Worm (Caenorhabditis elegans) whole organism, L1 larva: ENCODE results near the gene K02E7.12.

Experiments used
- C04F5.9 ChIP-seq: sonication (generic microtip); optimal IDR thresholded peaks from 2 replicates; lab custom pipeline; 2016; ENCODE audit warnings: missing genetic modification characterization, missing compliant biosample characterization
- C34B4.2 ChIP-seq: sonication (generic microtip); optimal IDR thresholded peaks from 2 replicates; lab custom pipeline; 2017; ENCODE audit warnings: mild to moderate bottlenecking, missing genetic modification characterization, missing compliant biosample characterization
- F16B12.6 ChIP-seq: fragments of 150-350 bp; optimal IDR thresholded peaks from 2 replicates; lab custom pipeline; 2014; ENCODE audit warnings: missing biosample characterization, missing genetic modification characterization
- aha-1 ChIP-seq: fragments of 150-350 bp; optimal IDR thresholded peaks from 2 replicates; lab custom pipeline; 2014; ENCODE audit warnings: missing biosample characterization, missing genetic modification characterization
- alr-1 ChIP-seq: fragments of 200-800 bp; sonication (Bioruptor generic); optimal IDR thresholded peaks from 2 replicates; lab custom pipeline; 2018; ENCODE audit warnings: borderline replicate concordance, mild to moderate bottlenecking, missing genetic modification characterization, missing compliant biosample characterization
- aly-2 ChIP-seq: fragments of 150-350 bp; optimal IDR thresholded peaks from 2 replicates; lab custom pipeline; 2014; ENCODE audit warnings: missing biosample characterization, missing genetic modification characterization
- ama-1 ChIP-seq: fragments of 150-350 bp; optimal IDR thresholded peaks from 2 replicates; lab custom pipeline; 2014
- blmp-1 ChIP-seq: fragments of 150-350 bp; optimal IDR thresholded peaks from 2 replicates; lab custom pipeline; 2014; ENCODE audit warnings: missing biosample characterization, missing genetic modification characterization
- ceh-63 ChIP-seq: fragments of 200-800 bp; sonication (Bioruptor generic); optimal IDR thresholded peaks from 2 replicates; lab custom pipeline; 2018; ENCODE audit warnings: mild to moderate bottlenecking, missing genetic modification characterization, missing compliant biosample characterization
- ceh-8 ChIP-seq: fragments of 200-800 bp; sonication (Bioruptor generic); optimal IDR thresholded peaks from 2 replicates; lab custom pipeline; 2018; ENCODE audit warnings: mild to moderate bottlenecking, missing genetic modification characterization, moderate library complexity, missing compliant biosample characterization
- ceh-82 ChIP-seq, 3 experiments: fragments of 150-350 bp in 1 of 3; sonication (generic microtip) in 2 of 3; optimal IDR thresholded peaks; 2 replicates each; lab custom pipeline; 2014 to 2017; ENCODE audit warnings: missing biosample characterization in 3 of 3, missing genetic modification characterization in 3 of 3
- dpl-1 ChIP-seq, 3 experiments: fragments of 150-350 bp in 2 of 3; sonication (generic microtip) in 1 of 3; optimal IDR thresholded peaks; 2 replicates each; lab custom pipeline; 2014 to 2017; ENCODE audit warnings: missing biosample characterization in 3 of 3, missing genetic modification characterization in 3 of 3, missing genetic modification reagents in 3 of 3
- dsc-1 ChIP-seq: sonication (generic microtip); optimal IDR thresholded peaks from 2 replicates; lab custom pipeline; 2016; ENCODE audit warnings: mild to moderate bottlenecking, missing genetic modification characterization, missing compliant biosample characterization
- efl-3 ChIP-seq: fragments of 200-800 bp; sonication (Bioruptor generic); optimal IDR thresholded peaks from 2 replicates; lab custom pipeline; 2018; ENCODE audit warnings: mild to moderate bottlenecking, missing genetic modification characterization, missing compliant biosample characterization
- egl-13 ChIP-seq: sonication (generic microtip); optimal IDR thresholded peaks from 2 replicates; lab custom pipeline; 2016; ENCODE audit warnings: missing genotype, missing genetic modification reagents, missing genetic modification characterization, missing compliant biosample characterization
- elt-2 ChIP-seq: sonication (generic microtip); optimal IDR thresholded peaks from 2 replicates; lab custom pipeline; 2016; ENCODE audit warnings: missing genetic modification characterization, mild to moderate bottlenecking, inconsistent platforms, missing compliant biosample characterization, missing genetic modification reagents
- ets-5 ChIP-seq: fragments of 200-800 bp; sonication (Bioruptor generic); IDR thresholded peaks from 2 replicates; pipeline ENCODE4 v1.3.6; 2022; ENCODE audit warnings: missing genetic modification characterization, missing compliant biosample characterization
- fkh-8 ChIP-seq: sonication (generic microtip); optimal IDR thresholded peaks from 2 replicates; lab custom pipeline; 2016; ENCODE audit warnings: mild to moderate bottlenecking, missing genetic modification characterization, missing compliant biosample characterization
- grh-1 ChIP-seq: fragments of 200-800 bp; sonication (Bioruptor generic); IDR thresholded peaks from 2 replicates; pipeline ENCODE4 v1.3.6; 2022; ENCODE audit warnings: missing genetic modification reagents, missing genetic modification characterization, missing compliant biosample characterization
- hlh-17 ChIP-seq: fragments of 200-800 bp; sonication (Bioruptor generic); optimal IDR thresholded peaks from 2 replicates; lab custom pipeline; 2018; ENCODE audit warnings: missing genetic modification characterization, mild to moderate bottlenecking, missing compliant biosample characterization, moderate library complexity, borderline replicate concordance
- hlh-4 ChIP-seq: sonication (generic microtip); optimal IDR thresholded peaks from 2 replicates; lab custom pipeline; 2016; ENCODE audit warnings: mild to moderate bottlenecking, missing genetic modification characterization, missing compliant biosample characterization
- hpl-2 ChIP-seq: fragments of 150-350 bp; optimal IDR thresholded peaks from 2 replicates; lab custom pipeline; 2014; ENCODE audit warnings: missing biosample characterization, missing genetic modification reagents, missing genetic modification characterization
- irx-1 ChIP-seq: sonication (generic microtip); optimal IDR thresholded peaks from 2 replicates; lab custom pipeline; 2016; ENCODE audit warnings: missing genetic modification characterization, missing compliant biosample characterization
- isw-1 ChIP-seq: fragments of 200-800 bp; sonication (Bioruptor generic); IDR thresholded peaks from 2 replicates; pipeline ENCODE4 v1.3.6; 2022; ENCODE audit warnings: missing genetic modification characterization, missing compliant biosample characterization
- lin-14 ChIP-seq: fragments of 200-800 bp; sonication (Bioruptor generic); optimal IDR thresholded peaks from 2 replicates; lab custom pipeline; 2018; ENCODE audit warnings: mild to moderate bottlenecking, missing genetic modification characterization, moderate library complexity, missing compliant biosample characterization
- lin-39 ChIP-seq: fragments of 150-350 bp; optimal IDR thresholded peaks from 2 replicates; lab custom pipeline; 2014; ENCODE audit warnings: missing biosample characterization, missing genetic modification reagents, missing genetic modification characterization
- nhr-11 ChIP-seq: fragments of 150-350 bp; optimal IDR thresholded peaks from 2 replicates; lab custom pipeline; 2014; ENCODE audit warnings: missing biosample characterization, missing genetic modification characterization
- nhr-12 ChIP-seq: sonication (generic microtip); optimal IDR thresholded peaks from 2 replicates; lab custom pipeline; 2017; ENCODE audit warnings: missing biosample characterization, missing genetic modification characterization
- nhr-19 ChIP-seq: fragments of 200-800 bp; sonication (Bioruptor generic); conservative IDR thresholded peaks from 2 replicates; pipeline ENCODE4 v1.3.6; 2022; ENCODE audit warnings: missing genetic modification characterization, missing compliant biosample characterization
- nhr-20 ChIP-seq: sonication (generic microtip); optimal IDR thresholded peaks from 2 replicates; lab custom pipeline; 2016; ENCODE audit warnings: mild to moderate bottlenecking, missing genetic modification characterization, missing compliant biosample characterization
- nhr-237 ChIP-seq: fragments of 150-350 bp; optimal IDR thresholded peaks from 2 replicates; lab custom pipeline; 2014; ENCODE audit warnings: missing biosample characterization, missing genetic modification characterization
- nhr-28 ChIP-seq: fragments of 150-350 bp; optimal IDR thresholded peaks from 2 replicates; lab custom pipeline; 2014; ENCODE audit warnings: missing biosample characterization, missing genetic modification characterization
- nhr-47 ChIP-seq: sonication (generic microtip); optimal IDR thresholded peaks from 2 replicates; lab custom pipeline; 2016; ENCODE audit warnings: mild to moderate bottlenecking, missing genetic modification characterization, moderate library complexity, missing compliant biosample characterization
- nhr-77 ChIP-seq: fragments of 150-350 bp; optimal IDR thresholded peaks from 2 replicates; lab custom pipeline; 2014; ENCODE audit warnings: missing biosample characterization, missing genetic modification characterization
- nhr-84 ChIP-seq: sonication (generic microtip); optimal IDR thresholded peaks from 2 replicates; lab custom pipeline; 2017; ENCODE audit warnings: missing biosample characterization, missing genetic modification characterization
- nhr-85 ChIP-seq: sonication (generic microtip); peaks from one replicate; lab custom pipeline; 2016; ENCODE audit warnings: missing genetic modification characterization, inconsistent platforms, missing compliant biosample characterization
- pax-3 ChIP-seq: fragments of 200-800 bp; sonication (Bioruptor generic); optimal IDR thresholded peaks from 2 replicates; lab custom pipeline; 2018; ENCODE audit warnings: mild to moderate bottlenecking, missing genetic modification characterization, moderate library complexity, missing compliant biosample characterization
- pqm-1 ChIP-seq: sonication (generic microtip); optimal IDR thresholded peaks from 3 replicates; lab custom pipeline; 2017; ENCODE audit warnings: missing biosample characterization, missing genetic modification characterization
- skn-1 ChIP-seq: fragments of 150-350 bp; optimal IDR thresholded peaks from 2 replicates; lab custom pipeline; 2014; ENCODE audit warnings: missing biosample characterization, missing genetic modification characterization
- snu-23 ChIP-seq: sonication (generic microtip); optimal IDR thresholded peaks from 2 replicates; lab custom pipeline; 2016; ENCODE audit warnings: missing genetic modification characterization, missing compliant biosample characterization
- sptf-1 ChIP-seq: fragments of 150-350 bp; optimal IDR thresholded peaks from 2 replicates; lab custom pipeline; 2014; ENCODE audit warnings: missing biosample characterization, missing genetic modification characterization
- tbx-2 ChIP-seq: sonication (generic microtip); optimal IDR thresholded peaks from 2 replicates; lab custom pipeline; 2016; ENCODE audit warnings: missing genetic modification characterization, missing compliant biosample characterization
- tlp-1 ChIP-seq: fragments of 150-350 bp; optimal IDR thresholded peaks from 2 replicates; lab custom pipeline; 2014; ENCODE audit warnings: missing biosample characterization, missing genetic modification characterization
- unc-130 ChIP-seq: fragments of 150-350 bp; optimal IDR thresholded peaks from 2 replicates; lab custom pipeline; 2017; ENCODE audit warnings: missing biosample characterization, missing genetic modification characterization, inconsistent platforms
- unc-62 ChIP-seq: fragments of 150-350 bp; optimal IDR thresholded peaks from 2 replicates; lab custom pipeline; 2014; ENCODE audit warnings: missing biosample characterization, missing genetic modification reagents, missing genetic modification characterization
- unc-86 ChIP-seq: sonication (generic microtip); optimal IDR thresholded peaks from 2 replicates; lab custom pipeline; 2016; ENCODE audit warnings: missing genetic modification characterization, missing compliant biosample characterization
- vab-15 ChIP-seq: sonication (generic microtip); optimal IDR thresholded peaks from 2 replicates; lab custom pipeline; 2017; ENCODE audit warnings: missing genotype, mild to moderate bottlenecking, missing genetic modification characterization, missing compliant biosample characterization
- xbp-1 ChIP-seq: sonication (generic microtip); optimal IDR thresholded peaks from 2 replicates; lab custom pipeline; 2016; ENCODE audit warnings: missing genetic modification characterization, missing compliant biosample characterization
- zag-1 ChIP-seq: fragments of 150-350 bp; optimal IDR thresholded peaks from 2 replicates; lab custom pipeline; 2014; ENCODE audit warnings: missing biosample characterization, missing genetic modification characterization
- zip-4 ChIP-seq: fragments of 200-800 bp; sonication (Bioruptor generic); optimal IDR thresholded peaks from 2 replicates; lab custom pipeline; 2018; ENCODE audit warnings: mild to moderate bottlenecking, missing genetic modification characterization, moderate library complexity, missing compliant biosample characterization
- ztf-11 ChIP-seq, 2 experiments: sonication (generic microtip); optimal IDR thresholded peaks; 2 replicates each; lab custom pipeline; 2016 to 2017; ENCODE audit warnings: missing genetic modification characterization in 2 of 2, missing biosample characterization in 1 of 2, missing compliant biosample characterization in 1 of 2
- ztf-4 ChIP-seq: fragments of 150-350 bp; optimal IDR thresholded peaks from 2 replicates; lab custom pipeline; 2014; ENCODE audit warnings: missing biosample characterization, missing genetic modification characterization

The K02E7.12 gene

DNA sequence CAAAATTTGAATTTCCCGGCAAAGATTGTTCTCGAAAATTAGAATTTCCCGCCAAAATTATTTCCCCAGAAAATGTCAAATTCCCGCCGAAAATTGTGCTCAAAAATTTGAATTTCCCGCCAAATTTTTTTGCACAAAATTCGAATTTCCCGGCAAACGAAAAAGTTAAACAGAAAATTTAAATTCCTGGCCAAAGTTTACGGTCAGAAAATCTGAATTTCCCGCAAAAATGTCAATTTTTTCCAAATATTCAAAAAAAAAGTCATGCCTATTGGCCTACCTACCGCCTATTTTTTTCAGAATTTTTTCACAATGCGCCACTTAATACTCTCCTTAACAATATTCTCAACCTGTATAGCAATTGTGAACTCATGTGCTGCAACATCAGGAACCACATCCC, 11.9 kb downstream of the K02E7.12 start, which contains the start of gene K02E7.1:
Gene K02E7.1 (plus strand): TSS at position 301 of the 400 bp plus-strand sequence.
- TF ChIP-seq hlh-4 (tag; lab: Kevin White, UChicago), result no peak
- TF ChIP-seq xbp-1, result no peak
- TF ChIP-seq vab-15 (tag; lab: Kevin White, UChicago), result no peak
- TF ChIP-seq F16B12.6 (tag; lab: Kevin White, UChicago), result no peak
- TF ChIP-seq nhr-85 (tag; lab: Kevin White, UChicago), result no peak
- TF ChIP-seq isw-1 (GFP tag; lab: Robert Waterston, UW), result no peak
- TF ChIP-seq nhr-28 (tag; lab: Kevin White, UChicago), result no peak
- no peak for TF ChIP-seq nhr-84 (tag; lab: Kevin White, UChicago)

DNA sequence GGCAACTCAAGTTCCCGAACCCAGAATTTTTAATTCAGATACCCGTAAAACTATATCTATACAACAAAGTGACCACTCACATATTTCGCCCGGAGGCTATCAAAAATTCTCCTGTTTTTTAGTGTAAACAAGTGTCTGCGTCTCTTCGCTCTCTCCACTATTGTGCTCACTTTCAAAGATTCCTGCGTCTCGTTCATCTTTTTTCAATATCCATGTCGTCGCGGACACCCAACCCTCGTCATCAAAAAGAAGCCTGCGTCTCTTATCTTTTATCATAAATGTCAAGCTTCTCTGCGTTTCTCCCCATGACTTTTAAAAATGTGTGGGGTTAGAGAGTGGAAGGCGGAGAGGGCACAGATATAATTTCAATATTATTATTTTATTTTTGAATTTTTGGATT, 13.9 kb downstream of the K02E7.12 start:
- TF ChIP-seq tlp-1 (tag; lab: Kevin White, UChicago) (no peak), nhr-47 (tag; lab: Kevin White, UChicago) (peak; percentile 65), egl-13 (tag; lab: Kevin White, UChicago) (peak; percentile 16), lin-14 (GFP tag; lab: Kevin White, UChicago) (peak; percentile 91), nhr-19 (GFP tag; lab: Robert Waterston, UW) (peak; percentile 60), nhr-77 (tag; lab: Kevin White, UChicago) (no peak), C34B4.2 (no peak), blmp-1 (tag; lab: Kevin White, UChicago) (peak; percentile 23), nhr-11 (tag; lab: Kevin White, UChicago) (peak; percentile 61), pqm-1 (tag; lab: Kevin White, UChicago) (no peak), nhr-85 (tag; lab: Kevin White, UChicago) (no peak), unc-86 (tag; lab: Kevin White, UChicago) (peak; percentile 22), hlh-4 (tag; lab: Kevin White, UChicago) (no peak), lin-39 (peak; percentile 26), tbx-2 (tag; lab: Kevin White, UChicago) (peak; percentile 51), sptf-1 (tag; lab: Kevin White, UChicago) (no peak), alr-1 (tag; lab: Kevin White, UChicago) (no peak), ztf-11 (tag; optimal IDR thresholded peaks at IDR 0.05; lab: Kevin White, UChicago) (no peak), C04F5.9 (tag; lab: Kevin White, UChicago) (no peak), skn-1 (tag; lab: Kevin White, UChicago) (peak; percentile 82), ceh-8 (no peak), F16B12.6 (tag; lab: Kevin White, UChicago) (no peak), ets-5 (no peak), irx-1 (peak; percentile 52), elt-2 (tag; lab: Kevin White, UChicago) (no peak), nhr-84 (tag; lab: Kevin White, UChicago) (no peak), nhr-20 (tag; lab: Kevin White, UChicago) (peak; percentile 61), grh-1 (GFP tag; lab: Robert Waterston, UW) (no peak), aly-2 (no peak), ceh-82 (tag; optimal IDR thresholded peaks at IDR 0.05; lab: Kevin White, UChicago) (peak; percentile 40 to 62 (median 45)), hlh-17 (no peak), dpl-1 (GFP tag; optimal IDR thresholded peaks at IDR 0.05; lab: Kevin White, UChicago) (peak in 1 of 3 experiments; percentile 35), ztf-4 (tag; lab: Kevin White, UChicago) (no peak), efl-3 (no peak), dsc-1 (tag; lab: Kevin White, UChicago) (peak; percentile 76), unc-62 (no peak), ama-1 (no peak), ceh-63 (GFP tag; lab: Kevin White, UChicago) (no peak), aha-1 (tag; lab: Kevin White, UChicago) (no peak), snu-23 (peak; percentile 69), hpl-2 (GFP tag; lab: Kevin White, UChicago) (no peak), zag-1 (tag; lab: Kevin White, UChicago) (no peak), unc-130 (tag; lab: Kevin White, UChicago) (peak; percentile 8), nhr-12 (tag; lab: Kevin White, UChicago) (no peak), zip-4 (GFP tag; lab: Kevin White, UChicago) (no peak), nhr-237 (tag; lab: Kevin White, UChicago) (no peak), pax-3 (tag; lab: Kevin White, UChicago) (no peak), fkh-8 (tag; lab: Kevin White, UChicago) (peak; percentile 46)
